Worm (Caenorhabditis elegans) whole organism, L2 larva: ENCODE measurements around the gene K02H11.9.

Source experiments
- F13H6.1 ChIP-seq: sonication (generic microtip); optimal IDR thresholded peaks from 2 replicates; lab custom pipeline; 2016; ENCODE audit warnings: missing genetic modification characterization, missing compliant biosample characterization
- R02D3.7 ChIP-seq: fragments of 150-350 bp; optimal IDR thresholded peaks from 2 replicates; lab custom pipeline; 2014; ENCODE audit warnings: missing biosample characterization, missing genetic modification characterization
- Y55F3AM.14 ChIP-seq: fragments of 200-800 bp; sonication (Bioruptor generic); optimal IDR thresholded peaks from 2 replicates; lab custom pipeline; 2018; ENCODE audit warnings: mild to moderate bottlenecking, missing genetic modification characterization, missing compliant biosample characterization
- alr-1 ChIP-seq: fragments of 150-350 bp; optimal IDR thresholded peaks from 2 replicates; lab custom pipeline; 2014; ENCODE audit warnings: missing biosample characterization, missing genetic modification characterization
- aly-2 ChIP-seq: fragments of 150-350 bp; optimal IDR thresholded peaks from 2 replicates; lab custom pipeline; 2014; ENCODE audit warnings: missing biosample characterization, missing genetic modification characterization
- ama-1 ChIP-seq: fragments of 150-350 bp; optimal IDR thresholded peaks from 2 replicates; lab custom pipeline; 2018; ENCODE audit warnings: inconsistent platforms
- blmp-1 ChIP-seq: sonication (generic microtip); optimal IDR thresholded peaks from 2 replicates; lab custom pipeline; 2017; ENCODE audit warnings: missing genetic modification characterization, mild to moderate bottlenecking, missing compliant biosample characterization, antibody characterized with exemption, moderate library complexity; ENCODE audit not compliant: insufficient read depth
- ceh-82 ChIP-seq: fragments of 150-350 bp; optimal IDR thresholded peaks from 2 replicates; lab custom pipeline; 2014; ENCODE audit warnings: missing biosample characterization, missing genetic modification characterization
- crh-2 ChIP-seq: sonication (generic microtip); optimal IDR thresholded peaks from 2 replicates; lab custom pipeline; 2017; ENCODE audit warnings: missing biosample characterization, missing genetic modification characterization
- dmd-4 ChIP-seq: sonication (generic microtip); optimal IDR thresholded peaks from 2 replicates; lab custom pipeline; 2017; ENCODE audit warnings: missing biosample characterization, missing genetic modification characterization
- elt-1 ChIP-seq: fragments of 150-350 bp; optimal IDR thresholded peaks from 2 replicates; lab custom pipeline; 2014; ENCODE audit warnings: missing biosample characterization, missing genetic modification characterization
- fos-1 ChIP-seq: fragments of 150-350 bp; optimal IDR thresholded peaks from 2 replicates; lab custom pipeline; 2014; ENCODE audit warnings: missing biosample characterization, missing genetic modification characterization
- lin-11 ChIP-seq: fragments of 150-350 bp; sonication (generic microtip); optimal IDR thresholded peaks from 2 replicates; lab custom pipeline; 2014; ENCODE audit warnings: missing biosample characterization, missing genetic modification characterization, inconsistent platforms, mixed read lengths
- lin-13 ChIP-seq: fragments of 150-350 bp; optimal IDR thresholded peaks from 2 replicates; lab custom pipeline; 2014; ENCODE audit warnings: missing biosample characterization, missing genetic modification reagents, missing genetic modification characterization
- lin-39 ChIP-seq: fragments of 150-350 bp; optimal IDR thresholded peaks from 2 replicates; lab custom pipeline; 2014; ENCODE audit warnings: missing biosample characterization, missing genetic modification reagents, missing genetic modification characterization
- mab-5 ChIP-seq: fragments of 150-350 bp; optimal IDR thresholded peaks from 2 replicates; lab custom pipeline; 2014; ENCODE audit warnings: missing biosample characterization, missing genetic modification characterization
- mdl-1 ChIP-seq, 2 experiments: fragments of 150-350 bp in 1 of 2; sonication (generic microtip) in 1 of 2; optimal IDR thresholded peaks; 2 replicates each; lab custom pipeline; 2017; ENCODE audit warnings: missing biosample characterization in 2 of 2, missing genetic modification characterization in 2 of 2
- nhr-10 ChIP-seq: sonication (generic microtip); optimal IDR thresholded peaks from 2 replicates; lab custom pipeline; 2017; ENCODE audit warnings: missing biosample characterization, missing genetic modification characterization
- nhr-11 ChIP-seq: fragments of 150-350 bp; optimal IDR thresholded peaks from 2 replicates; lab custom pipeline; 2014; ENCODE audit warnings: missing biosample characterization, missing genetic modification characterization
- nhr-12 ChIP-seq: fragments of 150-350 bp; optimal IDR thresholded peaks from 2 replicates; lab custom pipeline; 2014; ENCODE audit warnings: missing biosample characterization, missing genetic modification characterization
- nhr-129 ChIP-seq: fragments of 150-350 bp; optimal IDR thresholded peaks from 2 replicates; lab custom pipeline; 2014; ENCODE audit warnings: missing biosample characterization, missing genetic modification characterization
- nhr-23 ChIP-seq: fragments of 150-350 bp; optimal IDR thresholded peaks from 2 replicates; lab custom pipeline; 2014; ENCODE audit warnings: missing biosample characterization, missing genetic modification reagents, missing genetic modification characterization
- nhr-237 ChIP-seq: fragments of 150-350 bp; optimal IDR thresholded peaks from 2 replicates; lab custom pipeline; 2014; ENCODE audit warnings: missing biosample characterization, missing genetic modification characterization
- nhr-25 ChIP-seq: fragments of 150-350 bp; sonication (generic microtip); optimal IDR thresholded peaks from 3 replicates; lab custom pipeline; 2014; ENCODE audit warnings: missing biosample characterization, missing genetic modification characterization
- nhr-6 ChIP-seq: fragments of 150-350 bp; optimal IDR thresholded peaks from 2 replicates; lab custom pipeline; 2014; ENCODE audit warnings: missing biosample characterization, missing genetic modification characterization
- nhr-77 ChIP-seq: fragments of 150-350 bp; optimal IDR thresholded peaks from 2 replicates; lab custom pipeline; 2014; ENCODE audit warnings: missing biosample characterization, missing genetic modification characterization
- sma-3 ChIP-seq: sonication (generic microtip); optimal IDR thresholded peaks from 2 replicates; lab custom pipeline; 2016; ENCODE audit warnings: missing genetic modification reagents, missing genetic modification characterization, missing compliant biosample characterization
- sma-9 ChIP-seq, 2 experiments: fragments of 150-350 bp in 1 of 2; sonication (generic microtip) in 1 of 2; optimal IDR thresholded peaks; 2 replicates each; lab custom pipeline; 2014 to 2016; ENCODE audit warnings: missing genetic modification characterization in 2 of 2, mild to moderate bottlenecking in 1 of 2, missing biosample characterization in 1 of 2, missing compliant biosample characterization in 1 of 2, missing genetic modification reagents in 1 of 2, moderate library complexity in 1 of 2
- snpc-4 ChIP-seq: fragments of 150-350 bp; optimal IDR thresholded peaks from 2 replicates; lab custom pipeline; 2014; ENCODE audit warnings: missing biosample characterization, missing genetic modification characterization
- unc-39 ChIP-seq: fragments of 150-350 bp; optimal IDR thresholded peaks from 2 replicates; lab custom pipeline; 2014; ENCODE audit warnings: missing biosample characterization, missing genetic modification characterization
- unc-55 ChIP-seq: fragments of 150-350 bp; sonication (generic microtip); optimal IDR thresholded peaks from 3 replicates; lab custom pipeline; 2014; ENCODE audit warnings: missing biosample characterization, missing genetic modification reagents, missing genetic modification characterization
- unc-62 ChIP-seq: fragments of 150-350 bp; optimal IDR thresholded peaks from 2 replicates; lab custom pipeline; 2014; ENCODE audit warnings: missing biosample characterization, missing genetic modification reagents, missing genetic modification characterization
- ztf-11 ChIP-seq: sonication (generic microtip); optimal IDR thresholded peaks from 2 replicates; lab custom pipeline; 2017; ENCODE audit warnings: missing biosample characterization, missing genetic modification characterization
- ztf-4 ChIP-seq: fragments of 150-350 bp; optimal IDR thresholded peaks from 2 replicates; lab custom pipeline; 2014; ENCODE audit warnings: missing biosample characterization, missing genetic modification characterization

The K02H11.9 gene

ce11 chrV:1538842-1539241 lies 2.0 kb upstream of the K02H11.9 start:
- no peak for TF ChIP-seq F13H6.1 (tag; lab: Kevin White, UChicago)
- no peak for TF ChIP-seq nhr-11 (tag; lab: Kevin White, UChicago)
- no peak for TF ChIP-seq nhr-25 (tag; lab: Kevin White, UChicago)
- no peak for TF ChIP-seq blmp-1
- TF ChIP-seq lin-39, result no peak
- no peak for TF ChIP-seq crh-2 (tag; lab: Kevin White, UChicago)
- no peak for TF ChIP-seq nhr-12 (tag; lab: Kevin White, UChicago)
- no peak for TF ChIP-seq nhr-77 (tag; lab: Kevin White, UChicago)
- TF ChIP-seq R02D3.7 (tag; lab: Kevin White, UChicago), result no peak
- TF ChIP-seq nhr-23, result no peak
- TF ChIP-seq dmd-4 (tag; lab: Kevin White, UChicago), result no peak

- no peak for TF ChIP-seq nhr-25 (tag; lab: Kevin White, UChicago)
- no peak for TF ChIP-seq lin-11
- no peak for TF ChIP-seq sma-3 (GFP tag; lab: Kevin White, UChicago)
- no peak for TF ChIP-seq dmd-4 (tag; lab: Kevin White, UChicago)
- TF ChIP-seq lin-13 (GFP tag; lab: Kevin White, UChicago), result no peak
- TF ChIP-seq, all 48 proteins: peak for 0
Observed at ce11 chrV:1534315-1534714, 2.6 kb downstream of the K02H11.9 start, which contains the start of gene trx-5. Gene trx-5 (minus strand): TSS chrV:1534415.

ce11 chrV:1532455-1532854 lies 4.4 kb downstream of the K02H11.9 start:
- no peak for TF ChIP-seq lin-39

DNA sequence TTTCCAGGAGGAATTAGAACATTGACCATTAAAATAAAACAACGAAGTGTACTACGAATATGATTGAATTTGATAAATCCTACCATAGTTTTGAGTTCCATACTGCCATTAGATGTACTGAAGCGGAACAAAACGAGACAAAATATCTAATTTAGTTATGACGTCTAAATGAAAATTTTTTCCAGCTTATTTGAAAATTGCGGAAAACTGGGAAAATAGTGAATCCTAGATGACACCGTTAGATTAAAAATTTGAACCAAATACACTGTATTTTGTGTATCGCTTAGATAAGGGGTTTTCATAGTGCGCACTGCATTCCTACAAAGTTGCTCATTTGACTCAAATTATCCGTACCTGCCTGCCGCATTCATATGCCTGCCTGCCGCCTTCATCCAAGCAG lies 5.7 kb downstream of the K02H11.9 start, which contains the start of gene K02H11.4:
Gene K02H11.4 (minus strand): TSS at position 101 of the 400 bp plus-strand sequence.
- TF ChIP-seq nhr-11 (tag; lab: Kevin White, UChicago) (no peak), lin-11 (no peak), alr-1 (tag; lab: Kevin White, UChicago) (no peak), ama-1 (no peak), mab-5 (tag; lab: Kevin White, UChicago) (no peak), nhr-6 (no peak), ztf-4 (tag; lab: Kevin White, UChicago) (no peak), Y55F3AM.14 (GFP tag; lab: Kevin White, UChicago) (no peak), elt-1 (tag; lab: Kevin White, UChicago) (no peak), nhr-129 (tag; lab: Kevin White, UChicago) (no peak), aly-2 (tag; lab: Kevin White, UChicago) (no peak), sma-9 (GFP tag; optimal IDR thresholded peaks at IDR 0.05; lab: Kevin White, UChicago) (no peak), sma-9 (tag; optimal IDR thresholded peaks at IDR 0.05; lab: Kevin White, UChicago) (no peak), ztf-11 (tag; lab: Kevin White, UChicago) (no peak), unc-39 (tag; lab: Kevin White, UChicago) (no peak), fos-1 (no peak), mdl-1 (tag; optimal IDR thresholded peaks at IDR 0.05; lab: Kevin White, UChicago) (no peak), crh-2 (tag; lab: Kevin White, UChicago) (no peak), nhr-12 (tag; lab: Kevin White, UChicago) (no peak)

ce11 chrV:1527985-1528384 lies 8.9 kb downstream of the K02H11.9 start, which contains the start of gene str-236:
Gene str-236 (minus strand): TSS chrV:1528085.
- TF ChIP-seq alr-1 (tag; lab: Kevin White, UChicago) (no peak), elt-1 (tag; lab: Kevin White, UChicago) (no peak), sma-3 (GFP tag; lab: Kevin White, UChicago) (no peak), nhr-11 (tag; lab: Kevin White, UChicago) (no peak), nhr-237 (tag; lab: Kevin White, UChicago) (no peak), unc-62 (GFP tag; lab: Kevin White, UChicago) (no peak), unc-55 (GFP tag; lab: Kevin White, UChicago) (no peak), unc-39 (tag; lab: Kevin White, UChicago) (no peak), mab-5 (tag; lab: Kevin White, UChicago) (no peak), snpc-4 (tag; lab: Kevin White, UChicago) (no peak), R02D3.7 (tag; lab: Kevin White, UChicago) (no peak), nhr-10 (tag; lab: Kevin White, UChicago) (no peak), ceh-82 (tag; lab: Kevin White, UChicago) (no peak)
- TF ChIP-seq, all 48 proteins: peak for 0
